Fruit fly (Drosophila melanogaster): ENCODE measurements around the gene Prosbeta2.

- no peak for TF ChIP-seq CG8478 (optimal IDR thresholded peaks at IDR 0.05)
- no peak for TF ChIP-seq CTCF (optimal IDR thresholded peaks at IDR 0.05)
Measured at dm6 chr3L:15031773-15032172, 32.0 kb downstream of the Prosbeta2 start.

All from S2 (cell line).